Fruit fly (Drosophila melanogaster) Kc167 (cell line): ENCODE data around the gene CG33494.

Source experiments
- Myc ChIP-seq: fragments of >200 bp; optimal IDR thresholded peaks from 2 replicates; lab custom pipeline; 2017; ENCODE audit warnings: missing external identifiers
- Sin3A ChIP-seq: fragments of >200 bp; optimal IDR thresholded peaks from 2 replicates; lab custom pipeline; 2018; ENCODE audit warnings: missing external identifiers
- psq ChIP-seq: fragments of >200 bp; optimal IDR thresholded peaks from 2 replicates; lab custom pipeline; 2017; ENCODE audit warnings: missing external identifiers

DNA sequence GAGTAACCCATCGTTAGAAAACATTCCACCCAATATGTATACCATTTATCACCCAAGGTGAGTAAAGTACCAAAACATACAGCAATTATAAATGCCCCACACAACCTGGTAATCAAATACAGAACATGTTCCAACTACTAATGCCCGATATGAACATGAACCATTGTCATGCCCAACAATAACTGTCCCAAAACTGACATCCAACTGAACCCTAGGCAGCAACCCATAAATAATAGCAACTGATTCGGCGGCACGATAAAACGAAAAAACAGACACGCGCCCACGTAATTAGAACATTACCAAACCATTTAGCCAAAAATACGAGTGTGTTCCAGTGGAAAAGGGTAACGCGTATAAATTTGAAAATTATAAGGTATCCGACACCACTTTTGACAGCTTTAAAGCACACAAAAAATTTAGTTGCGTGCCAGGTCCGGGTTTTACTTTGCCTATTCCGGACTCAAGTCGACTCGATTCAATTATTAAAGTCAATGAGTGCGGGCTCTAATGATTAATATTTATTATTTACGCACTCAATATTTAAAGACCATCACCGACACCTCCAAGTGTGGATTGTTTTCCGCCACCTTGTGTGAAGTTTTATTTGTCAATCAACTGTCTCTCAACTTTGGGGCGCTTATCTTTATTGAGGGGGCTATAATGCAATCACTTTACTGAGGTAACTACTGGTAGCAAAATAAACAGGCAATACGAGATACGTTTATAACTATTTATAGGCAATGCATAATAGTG, 48.8 kb upstream of the CG33494 start:
- no peak for TF ChIP-seq psq (lab: Kevin White, UChicago)
- no peak for TF ChIP-seq Myc (lab: Kevin White, UChicago)
- no peak for TF ChIP-seq Sin3A (lab: Kevin White, UChicago)
